Worm (Caenorhabditis elegans): ENCODE results near the gene Y47D3A.14.

- TF ChIP-seq nhr-76 (tag; optimal IDR thresholded peaks at IDR 0.05) (no peak), ztf-11 (tag; optimal IDR thresholded peaks at IDR 0.05) (no peak), mxl-3 (GFP tag; optimal IDR thresholded peaks at IDR 0.05) (no peak), R02D3.7 (tag; optimal IDR thresholded peaks at IDR 0.05) (no peak), T26A8.4 (GFP tag; IDR thresholded peaks at IDR 0.05) (no peak)
These were observed 29.8 kb downstream of the Y47D3A.14 start for ce11 chrIII:11206875-11207274.
